Worm (Caenorhabditis elegans) whole organism, midembryonic: ENCODE results near the gene C33D9.6.

ENCODE experiments used
- T22C8.4 ChIP-seq: fragments of 200-800 bp; sonication (Bioruptor generic); IDR thresholded peaks from 2 replicates; pipeline ENCODE4 v1.3.6; 2022; ENCODE audit warnings: missing genetic modification characterization, missing compliant biosample characterization
- cog-1 ChIP-seq: sonication (generic microtip); optimal IDR thresholded peaks from 2 replicates; lab custom pipeline; 2016; ENCODE audit warnings: missing genetic modification characterization, missing compliant biosample characterization
- flt-1 ChIP-seq: fragments of 200-800 bp; sonication (Bioruptor generic); IDR thresholded peaks from 2 replicates; pipeline ENCODE4 v1.3.6; 2022; ENCODE audit warnings: missing genetic modification characterization, missing compliant biosample characterization
- klf-2 ChIP-seq: fragments of 200-800 bp; sonication (Bioruptor generic); conservative IDR thresholded peaks from 2 replicates; pipeline ENCODE4 v1.3.6; 2022; ENCODE audit warnings: missing genetic modification reagents, missing genetic modification characterization, missing compliant biosample characterization
- med-1 ChIP-seq: sonication (generic microtip); optimal IDR thresholded peaks from 2 replicates; lab custom pipeline; 2017; ENCODE audit warnings: missing genetic modification characterization, mild to moderate bottlenecking, missing compliant biosample characterization, antibody characterized with exemption, missing genetic modification reagents; ENCODE audit not compliant: insufficient read depth
- ref-1 ChIP-seq: fragments of 200-800 bp; sonication (Bioruptor generic); conservative IDR thresholded peaks from 2 replicates; pipeline ENCODE4 v1.3.6; 2022; ENCODE audit warnings: missing genetic modification reagents, missing genetic modification characterization, missing compliant biosample characterization
- tab-1 ChIP-seq: fragments of 200-800 bp; sonication (Bioruptor generic); IDR thresholded peaks from 2 replicates; pipeline ENCODE4 v1.3.6; 2022; ENCODE audit warnings: missing genetic modification characterization, missing compliant biosample characterization
- ztf-23 ChIP-seq: fragments of 200-800 bp; sonication (Bioruptor generic); IDR thresholded peaks from 2 replicates; pipeline ENCODE4 v1.3.6; 2022; ENCODE audit warnings: missing genetic modification reagents, missing genetic modification characterization, missing compliant biosample characterization
- ztf-29 ChIP-seq: fragments of 200-800 bp; sonication (Bioruptor generic); IDR thresholded peaks from 2 replicates; pipeline ENCODE4 v1.3.6; 2022; ENCODE audit warnings: missing genetic modification reagents, missing genetic modification characterization, missing compliant biosample characterization

DNA sequence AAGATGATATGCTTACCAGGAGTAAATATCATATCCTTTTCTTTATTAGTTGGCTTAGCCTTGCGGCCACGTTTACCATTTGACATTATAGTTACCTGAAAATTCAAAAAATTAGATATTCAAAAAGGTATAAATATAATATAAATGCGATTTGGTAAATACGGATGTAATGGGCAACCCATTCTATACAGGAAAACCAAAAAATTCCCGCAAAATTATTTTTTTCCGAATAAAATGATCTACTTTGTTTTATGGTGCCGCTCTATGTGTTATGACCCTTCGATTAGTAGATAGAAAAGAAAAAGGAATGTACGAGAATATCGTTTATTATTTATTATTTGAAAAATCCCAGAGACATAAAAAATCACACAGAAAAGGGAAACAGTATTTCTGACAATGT lies 23.2 kb downstream of the C33D9.6 start, which contains the start of gene elli-1:
- TF ChIP-seq med-1, result no peak
- no peak for TF ChIP-seq klf-2 (GFP tag; lab: Robert Waterston, UW)
- no peak for TF ChIP-seq tab-1 (GFP tag; lab: Robert Waterston, UW)
- no peak for TF ChIP-seq ref-1 (GFP tag; lab: Robert Waterston, UW)
- TF ChIP-seq flt-1 (GFP tag; lab: Robert Waterston, UW), result no peak
- TF ChIP-seq cog-1, result no peak
- TF ChIP-seq ztf-23, result no peak
- TF ChIP-seq ztf-29 (GFP tag; lab: Robert Waterston, UW), result no peak
- TF ChIP-seq T22C8.4 (GFP tag; lab: Robert Waterston, UW), result no peak
